Worm (Caenorhabditis elegans): Measurements from ENCODE around the gene frpr-1.

frpr-1 gene

DNA sequence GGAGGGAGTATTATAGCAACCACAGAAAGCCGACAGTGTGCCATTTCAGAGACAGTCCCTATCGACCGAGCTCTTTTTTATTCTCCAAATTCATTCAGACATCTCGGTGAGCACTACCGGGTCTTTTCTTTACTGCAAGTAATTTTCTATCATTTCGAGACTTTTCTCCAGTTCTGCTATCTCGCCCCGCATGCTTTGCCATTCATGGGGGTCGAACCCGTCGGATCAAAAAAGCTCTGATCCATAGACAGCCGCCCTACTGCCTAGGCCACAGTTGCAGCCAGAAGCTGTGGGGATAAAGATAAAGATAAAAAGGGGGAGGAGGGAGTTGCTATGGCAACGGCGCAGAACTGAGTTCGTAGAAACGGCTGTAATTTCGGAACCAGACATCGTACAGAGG, 22.0 kb upstream of the frpr-1 start:
- TF ChIP-seq F37B4.10 (GFP tag; IDR thresholded peaks at IDR 0.05): no peak
- 0 out of 2 replicates have a peak, but pooled peaks have one; percentile 37 for TF ChIP-seq Y56A3A.18 (GFP tag; IDR thresholded peaks at IDR 0.05)
- TF ChIP-seq tbp1 (GFP tag; optimal IDR thresholded peaks at IDR 0.05): peak; percentile 85
- no peak for TF ChIP-seq ccch-3 (GFP tag; optimal IDR thresholded peaks at IDR 0.05)
- TF ChIP-seq cebp-1 (GFP tag; IDR thresholded peaks at IDR 0.05): no peak
- TF ChIP-seq cebp-1 (tag; optimal IDR thresholded peaks at IDR 0.05): no peak
- TF ChIP-seq lin-26 (GFP tag; IDR thresholded peaks at IDR 0.05): peak; percentile 66; the same call in 1 of the 2 replicates
- TF ChIP-seq B0019.2 (GFP tag; conservative IDR thresholded peaks at IDR 0.05): no peak
- TF ChIP-seq ztf-18 (tag; optimal IDR thresholded peaks at IDR 0.05): peak; percentile 36
- no peak for TF ChIP-seq snpc-4 (GFP tag; optimal IDR thresholded peaks at IDR 0.05)
- peak in 1 of 4 experiments; percentile 53 for TF ChIP-seq snpc-4 (tag; optimal IDR thresholded peaks at IDR 0.05)
- TF ChIP-seq zfh-2 (GFP tag; conservative IDR thresholded peaks at IDR 0.05): 0 out of 2 replicates have a peak, but pooled peaks have one; percentile 27
- peak; percentile 50; the same call in 1 of the 2 replicates for TF ChIP-seq dox-1 (GFP tag; IDR thresholded peaks at IDR 0.05)
- no peak for TF ChIP-seq F22D6.2 (tag; optimal IDR thresholded peaks at IDR 0.05)
- TF ChIP-seq ceh-91 (GFP tag; IDR thresholded peaks at IDR 0.05): no peak
- TF ChIP-seq hmg-1.2 (GFP tag; IDR thresholded peaks at IDR 0.05): peak; percentile 39
- peak; percentile 10 for TF ChIP-seq ceh-79 (tag; optimal IDR thresholded peaks at IDR 0.05)
- no peak for TF ChIP-seq snpc-1.3 (tag; optimal IDR thresholded peaks at IDR 0.05; ENCODE audit: insufficient read depth)
- no peak for TF ChIP-seq sdz-38 (tag; optimal IDR thresholded peaks at IDR 0.05)
- TF ChIP-seq zim-3 (tag; optimal IDR thresholded peaks at IDR 0.05): no peak
- TF ChIP-seq die-1 (tag; optimal IDR thresholded peaks at IDR 0.05): peak; percentile 25
- peak; percentile 67 for TF ChIP-seq D2030.7 (GFP tag; IDR thresholded peaks at IDR 0.05)
- peak; percentile 70 for TF ChIP-seq B0261.1 (tag; optimal IDR thresholded peaks at IDR 0.05)
- peak; percentile 49 for TF ChIP-seq rpc-1 (optimal IDR thresholded peaks at IDR 0.05)
- peak; percentile 83 for TF ChIP-seq rpc-1 (tag; optimal IDR thresholded peaks at IDR 0.05)
- no peak for TF ChIP-seq rcor-1 (GFP tag; IDR thresholded peaks at IDR 0.05)
- peak; percentile 64 for TF ChIP-seq him-1 (tag; optimal IDR thresholded peaks at IDR 0.05)
- TF ChIP-seq F33H1.4 (GFP tag; IDR thresholded peaks at IDR 0.05): no peak

DNA sequence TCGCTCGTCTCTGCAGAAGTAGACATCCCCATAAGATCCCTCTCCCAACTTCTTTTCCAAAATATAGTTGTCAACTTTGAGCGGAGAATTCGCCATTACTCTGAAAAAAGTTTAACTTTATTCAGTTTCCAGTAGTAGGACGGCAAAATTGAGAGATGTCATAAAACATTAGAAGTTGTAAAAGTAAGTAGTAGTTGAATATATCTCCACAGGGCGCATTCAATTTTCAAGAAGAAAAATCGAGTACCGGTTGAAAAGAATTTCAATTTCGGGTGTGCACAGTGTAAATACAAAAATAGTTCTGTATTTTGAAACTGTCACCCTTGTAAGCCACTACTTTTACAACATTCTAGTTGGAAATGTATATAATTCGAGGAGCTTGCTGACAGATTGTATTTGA, 21.2 kb upstream of the frpr-1 start, which contains the start of gene F22F1.2:
F22F1.2 (minus strand) TSS at position 101 of the 400 bp plus-strand sequence.
- TF ChIP-seq madf-8 (GFP tag; conservative IDR thresholded peaks at IDR 0.05) (no peak), lag-1 (GFP tag; IDR thresholded peaks at IDR 0.05) (no peak)

DNA sequence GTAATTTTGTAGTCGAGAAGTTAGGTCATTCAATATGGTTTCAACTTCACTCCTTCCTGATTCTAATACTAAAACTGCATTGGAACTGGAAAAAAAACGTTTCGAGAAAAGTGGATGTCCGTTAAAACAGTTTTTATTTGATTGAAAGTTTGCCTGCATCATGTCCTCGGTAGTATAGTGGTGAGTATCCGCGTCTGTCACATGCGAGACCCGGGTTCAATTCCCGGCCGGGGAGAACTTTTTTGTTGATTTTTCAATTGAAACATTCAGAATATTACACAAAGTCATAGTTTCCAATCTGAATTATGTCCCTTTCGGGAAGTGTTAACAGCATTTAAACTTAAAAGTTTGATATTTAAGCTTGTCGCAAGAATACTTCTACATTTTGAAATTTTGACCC, 19.6 kb upstream of the frpr-1 start:
- TF ChIP-seq B0261.1 (tag; optimal IDR thresholded peaks at IDR 0.05): peak; percentile 72
- TF ChIP-seq tbx-9 (tag; optimal IDR thresholded peaks at IDR 0.05; ENCODE audit: borderline replicate concordance): no peak
- peak; percentile 50 for TF ChIP-seq die-1 (tag; optimal IDR thresholded peaks at IDR 0.05)
- TF ChIP-seq B0035.1 (tag; optimal IDR thresholded peaks at IDR 0.05): peak; percentile 23
- TF ChIP-seq ama-1 (optimal IDR thresholded peaks at IDR 0.05): no peak
- peak in 1 of 2 experiments; percentile 56 for TF ChIP-seq ama-1 (GFP tag; optimal IDR thresholded peaks at IDR 0.05)
- TF ChIP-seq B0336.3 (GFP tag; IDR thresholded peaks at IDR 0.05): no peak
- TF ChIP-seq ztf-28 (GFP tag; IDR thresholded peaks at IDR 0.05): no peak
- TF ChIP-seq rpc-1 (optimal IDR thresholded peaks at IDR 0.05): peak; percentile 68
- TF ChIP-seq rpc-1 (tag; optimal IDR thresholded peaks at IDR 0.05): peak; percentile 83
- TF ChIP-seq tbp1 (GFP tag; optimal IDR thresholded peaks at IDR 0.05): peak; percentile 85
- TF ChIP-seq nfya-2 (GFP tag; IDR thresholded peaks at IDR 0.05): no peak
- peak; percentile 43; the same call in 1 of the 2 replicates for TF ChIP-seq hmg-1.2 (GFP tag; IDR thresholded peaks at IDR 0.05)
- TF ChIP-seq ztf-25 (GFP tag; IDR thresholded peaks at IDR 0.05): peak; percentile 39; the same call in 1 of the 2 replicates
- TF ChIP-seq D2030.7 (GFP tag; IDR thresholded peaks at IDR 0.05): peak; percentile 57; the same call in 1 of the 2 replicates
- TF ChIP-seq cebp-1 (GFP tag; IDR thresholded peaks at IDR 0.05): no peak
- no peak for TF ChIP-seq cebp-1 (tag; optimal IDR thresholded peaks at IDR 0.05)
- TF ChIP-seq lin-26 (GFP tag; IDR thresholded peaks at IDR 0.05): peak; percentile 72; the same call in 1 of the 2 replicates
- TF ChIP-seq C06A6.2 (GFP tag; conservative IDR thresholded peaks at IDR 0.05): no peak
- peak; percentile 61 for TF ChIP-seq him-1 (tag; optimal IDR thresholded peaks at IDR 0.05)
- TF ChIP-seq rec-8 (tag; optimal IDR thresholded peaks at IDR 0.05): peak in 1 of 2 experiments; percentile 33
- TF ChIP-seq nhr-90 (tag; optimal IDR thresholded peaks at IDR 0.05): peak; percentile 29
- TF ChIP-seq pha-4 (tag; optimal IDR thresholded peaks at IDR 0.05): no peak
- TF ChIP-seq dpff-1 (tag; optimal IDR thresholded peaks at IDR 0.05): no peak
- 0 out of 2 replicates have a peak, but pooled peaks have one; percentile 7 for TF ChIP-seq dox-1 (GFP tag; IDR thresholded peaks at IDR 0.05)
